Worm (Caenorhabditis elegans) whole organism, L2 larva: ENCODE results near the gene ist-1.

Source experiments
- F13H6.1 ChIP-seq: sonication (generic microtip); optimal IDR thresholded peaks from 2 replicates; lab custom pipeline; 2016; ENCODE audit warnings: missing genetic modification characterization, missing compliant biosample characterization
- R02D3.7 ChIP-seq: fragments of 150-350 bp; optimal IDR thresholded peaks from 2 replicates; lab custom pipeline; 2014; ENCODE audit warnings: missing biosample characterization, missing genetic modification characterization
- alr-1 ChIP-seq: fragments of 150-350 bp; optimal IDR thresholded peaks from 2 replicates; lab custom pipeline; 2014; ENCODE audit warnings: missing biosample characterization, missing genetic modification characterization
- ama-1 ChIP-seq: fragments of 150-350 bp; optimal IDR thresholded peaks from 2 replicates; lab custom pipeline; 2018; ENCODE audit warnings: inconsistent platforms
- ceh-16 ChIP-seq: fragments of 150-350 bp; optimal IDR thresholded peaks from 2 replicates; lab custom pipeline; 2014; ENCODE audit warnings: missing biosample characterization, missing genetic modification characterization
- ceh-82 ChIP-seq: fragments of 150-350 bp; optimal IDR thresholded peaks from 2 replicates; lab custom pipeline; 2014; ENCODE audit warnings: missing biosample characterization, missing genetic modification characterization
- crh-2 ChIP-seq: sonication (generic microtip); optimal IDR thresholded peaks from 2 replicates; lab custom pipeline; 2017; ENCODE audit warnings: missing biosample characterization, missing genetic modification characterization
- dmd-4 ChIP-seq: sonication (generic microtip); optimal IDR thresholded peaks from 2 replicates; lab custom pipeline; 2017; ENCODE audit warnings: missing biosample characterization, missing genetic modification characterization
- egl-27 ChIP-seq: sonication (generic microtip); optimal IDR thresholded peaks from 3 replicates; lab custom pipeline; 2017; ENCODE audit warnings: missing biosample characterization, missing genetic modification reagents, missing genetic modification characterization
- elt-1 ChIP-seq: fragments of 150-350 bp; optimal IDR thresholded peaks from 2 replicates; lab custom pipeline; 2014; ENCODE audit warnings: missing biosample characterization, missing genetic modification characterization
- elt-3 ChIP-seq: sonication (generic microtip); optimal IDR thresholded peaks from 2 replicates; lab custom pipeline; 2017; ENCODE audit warnings: missing biosample characterization, missing genetic modification characterization
- fos-1 ChIP-seq: fragments of 150-350 bp; optimal IDR thresholded peaks from 2 replicates; lab custom pipeline; 2014; ENCODE audit warnings: missing biosample characterization, missing genetic modification characterization
- gmeb-1 ChIP-seq: fragments of 150-350 bp; optimal IDR thresholded peaks from 2 replicates; lab custom pipeline; 2014; ENCODE audit warnings: missing biosample characterization, missing genetic modification characterization
- lin-11 ChIP-seq: fragments of 150-350 bp; sonication (generic microtip); optimal IDR thresholded peaks from 2 replicates; lab custom pipeline; 2014; ENCODE audit warnings: missing biosample characterization, missing genetic modification characterization, inconsistent platforms, mixed read lengths
- lin-13 ChIP-seq: fragments of 150-350 bp; optimal IDR thresholded peaks from 2 replicates; lab custom pipeline; 2014; ENCODE audit warnings: missing biosample characterization, missing genetic modification reagents, missing genetic modification characterization
- lsy-2 ChIP-seq, 2 experiments: fragments of 150-350 bp in 1 of 2; sonication (generic microtip) in 1 of 2; optimal IDR thresholded peaks; 2 replicates each; lab custom pipeline; 2014 to 2017; ENCODE audit warnings: missing biosample characterization in 2 of 2, missing genetic modification characterization in 2 of 2
- mab-5 ChIP-seq: fragments of 150-350 bp; optimal IDR thresholded peaks from 2 replicates; lab custom pipeline; 2014; ENCODE audit warnings: missing biosample characterization, missing genetic modification characterization
- mbf-1 ChIP-seq: sonication (generic microtip); optimal IDR thresholded peaks from 2 replicates; lab custom pipeline; 2017; ENCODE audit warnings: missing biosample characterization, missing genetic modification characterization
- nhr-11 ChIP-seq: fragments of 150-350 bp; optimal IDR thresholded peaks from 2 replicates; lab custom pipeline; 2014; ENCODE audit warnings: missing biosample characterization, missing genetic modification characterization
- nhr-12 ChIP-seq: fragments of 150-350 bp; optimal IDR thresholded peaks from 2 replicates; lab custom pipeline; 2014; ENCODE audit warnings: missing biosample characterization, missing genetic modification characterization
- nhr-129 ChIP-seq: fragments of 150-350 bp; optimal IDR thresholded peaks from 2 replicates; lab custom pipeline; 2014; ENCODE audit warnings: missing biosample characterization, missing genetic modification characterization
- nhr-237 ChIP-seq: fragments of 150-350 bp; optimal IDR thresholded peaks from 2 replicates; lab custom pipeline; 2014; ENCODE audit warnings: missing biosample characterization, missing genetic modification characterization
- nhr-25 ChIP-seq: fragments of 150-350 bp; sonication (generic microtip); optimal IDR thresholded peaks from 3 replicates; lab custom pipeline; 2014; ENCODE audit warnings: missing biosample characterization, missing genetic modification characterization
- nhr-6 ChIP-seq: fragments of 150-350 bp; optimal IDR thresholded peaks from 2 replicates; lab custom pipeline; 2014; ENCODE audit warnings: missing biosample characterization, missing genetic modification characterization
- nhr-77 ChIP-seq: fragments of 150-350 bp; optimal IDR thresholded peaks from 2 replicates; lab custom pipeline; 2014; ENCODE audit warnings: missing biosample characterization, missing genetic modification characterization
- peb-1 ChIP-seq: fragments of 150-350 bp; optimal IDR thresholded peaks from 2 replicates; lab custom pipeline; 2014; ENCODE audit warnings: missing biosample characterization, missing genetic modification characterization
- sem-4 ChIP-seq: fragments of 150-350 bp; optimal IDR thresholded peaks from 2 replicates; lab custom pipeline; 2014; ENCODE audit warnings: missing biosample characterization, missing genetic modification reagents, missing genetic modification characterization
- skn-1 ChIP-seq: sonication (generic microtip); optimal IDR thresholded peaks from 2 replicates; lab custom pipeline; 2017; ENCODE audit warnings: missing biosample characterization, missing genetic modification characterization
- sma-3 ChIP-seq: sonication (generic microtip); optimal IDR thresholded peaks from 2 replicates; lab custom pipeline; 2016; ENCODE audit warnings: missing genetic modification reagents, missing genetic modification characterization, missing compliant biosample characterization
- sma-9 ChIP-seq, 2 experiments: fragments of 150-350 bp in 1 of 2; sonication (generic microtip) in 1 of 2; optimal IDR thresholded peaks; 2 replicates each; lab custom pipeline; 2014 to 2016; ENCODE audit warnings: missing genetic modification characterization in 2 of 2, mild to moderate bottlenecking in 1 of 2, missing biosample characterization in 1 of 2, missing compliant biosample characterization in 1 of 2, missing genetic modification reagents in 1 of 2, moderate library complexity in 1 of 2
- snpc-4 ChIP-seq: fragments of 150-350 bp; optimal IDR thresholded peaks from 2 replicates; lab custom pipeline; 2014; ENCODE audit warnings: missing biosample characterization, missing genetic modification characterization
- unc-55 ChIP-seq: fragments of 150-350 bp; sonication (generic microtip); optimal IDR thresholded peaks from 3 replicates; lab custom pipeline; 2014; ENCODE audit warnings: missing biosample characterization, missing genetic modification reagents, missing genetic modification characterization
- zag-1 ChIP-seq: fragments of 150-350 bp; optimal IDR thresholded peaks from 2 replicates; lab custom pipeline; 2014; ENCODE audit warnings: missing biosample characterization, missing genetic modification characterization
- ztf-1 ChIP-seq: fragments of 200-800 bp; sonication (Bioruptor generic); conservative IDR thresholded peaks from 2 replicates; pipeline ENCODE4 v1.3.6; 2022; ENCODE audit warnings: missing genetic modification characterization, missing compliant biosample characterization
- ztf-11 ChIP-seq: sonication (generic microtip); optimal IDR thresholded peaks from 2 replicates; lab custom pipeline; 2017; ENCODE audit warnings: missing biosample characterization, missing genetic modification characterization

ist-1 gene

ce11 chrX:7126348-7126747 lies at the start of gene ist-1:
ist-1 (plus strand) TSS chrX:7126648.
- no peak for TF ChIP-seq ceh-82 (tag; lab: Kevin White, UChicago)
- no peak for TF ChIP-seq nhr-12 (tag; lab: Kevin White, UChicago)
- no peak for TF ChIP-seq snpc-4
- TF ChIP-seq nhr-129 (tag; lab: Kevin White, UChicago), result no peak

- TF ChIP-seq lin-13 (GFP tag; lab: Kevin White, UChicago), result no peak
- TF ChIP-seq fos-1 (tag; lab: Kevin White, UChicago), result no peak
- no peak for TF ChIP-seq crh-2
- no peak for TF ChIP-seq sma-3 (GFP tag; lab: Kevin White, UChicago)
- TF ChIP-seq nhr-11 (tag; lab: Kevin White, UChicago), result no peak
- TF ChIP-seq nhr-6 (tag; lab: Kevin White, UChicago), result no peak
- no peak for TF ChIP-seq unc-55 (GFP tag; lab: Kevin White, UChicago)
- TF ChIP-seq elt-3 (tag; lab: Kevin White, UChicago), result no peak
- no peak for TF ChIP-seq mab-5 (tag; lab: Kevin White, UChicago)
- no peak for TF ChIP-seq ztf-11 (tag; lab: Kevin White, UChicago)
- no peak for TF ChIP-seq mbf-1 (tag; lab: Kevin White, UChicago)
- TF ChIP-seq lsy-2 (tag; optimal IDR thresholded peaks at IDR 0.05; lab: Kevin White, UChicago), result no peak
- TF ChIP-seq ama-1 (lab: Kevin White, UChicago), result no peak
- no peak for TF ChIP-seq alr-1 (tag; lab: Kevin White, UChicago)
Measured at ce11 chrX:7085067-7085466, 41.4 kb upstream of the ist-1 start, which contains the start of gene Y1B5A.1. Y1B5A.1 (plus strand) TSS chrX:7085367.

- TF ChIP-seq nhr-237 (tag; lab: Kevin White, UChicago) (no peak), egl-27 (tag; lab: Kevin White, UChicago) (no peak), nhr-25 (no peak), fos-1 (tag; lab: Kevin White, UChicago) (no peak), ceh-16 (tag; lab: Kevin White, UChicago) (no peak), nhr-12 (tag; lab: Kevin White, UChicago) (no peak), sem-4 (tag; lab: Kevin White, UChicago) (no peak), F13H6.1 (tag; lab: Kevin White, UChicago) (no peak), skn-1 (tag; lab: Kevin White, UChicago) (no peak), nhr-11 (tag; lab: Kevin White, UChicago) (no peak), gmeb-1 (tag; lab: Kevin White, UChicago) (no peak), mbf-1 (tag; lab: Kevin White, UChicago) (no peak), R02D3.7 (tag; lab: Kevin White, UChicago) (no peak)
Measured at ce11 chrX:7085912-7086311, 40.5 kb upstream of the ist-1 start, which contains the start of gene C36B7.4. C36B7.4 (minus strand) TSS chrX:7086012.

- TF ChIP-seq zag-1 (no peak), nhr-12 (tag; lab: Kevin White, UChicago) (no peak), fos-1 (tag; lab: Kevin White, UChicago) (no peak), lin-13 (GFP tag; lab: Kevin White, UChicago) (no peak), ztf-1 (GFP tag; lab: Robert Waterston, UW) (no peak), crh-2 (no peak), F13H6.1 (tag; lab: Kevin White, UChicago) (no peak), mab-5 (tag; lab: Kevin White, UChicago) (no peak), elt-3 (tag; lab: Kevin White, UChicago) (no peak), alr-1 (tag; lab: Kevin White, UChicago) (no peak), peb-1 (no peak), nhr-77 (tag; lab: Kevin White, UChicago) (no peak), lin-11 (tag; lab: Kevin White, UChicago) (no peak), nhr-25 (no peak), elt-1 (no peak), sma-9 (GFP tag; optimal IDR thresholded peaks at IDR 0.05; lab: Kevin White, UChicago) (no peak), sma-9 (tag; optimal IDR thresholded peaks at IDR 0.05; lab: Kevin White, UChicago) (no peak), nhr-11 (tag; lab: Kevin White, UChicago) (no peak), nhr-129 (tag; lab: Kevin White, UChicago) (no peak), dmd-4 (tag; lab: Kevin White, UChicago) (no peak), snpc-4 (no peak)
Measured at ce11 chrX:7096349-7096748, 30.1 kb upstream of the ist-1 start, which contains the start of gene C36B7.5. C36B7.5 (minus strand) TSS chrX:7096449.
